Worm (Caenorhabditis elegans): ENCODE measurements around the gene ZC53.22.

ce11 chrX:1890817-1891216, 31.4 kb downstream of the ZC53.22 start:
- no peak for TF ChIP-seq ama-1 (optimal IDR thresholded peaks at IDR 0.05)
- no peak for TF ChIP-seq F13C5.2 (tag; optimal IDR thresholded peaks at IDR 0.05)
- TF ChIP-seq hmg-4 (GFP tag; optimal IDR thresholded peaks at IDR 0.05) = no peak
- no peak for TF ChIP-seq ceh-36 (tag; optimal IDR thresholded peaks at IDR 0.05)
- TF ChIP-seq tbx-37 (GFP tag; conservative IDR thresholded peaks at IDR 0.05) = no peak
- no peak for TF ChIP-seq ets-7 (tag; optimal IDR thresholded peaks at IDR 0.05)
- no peak for TF ChIP-seq sea-1 (GFP tag; conservative IDR thresholded peaks at IDR 0.05)
- TF ChIP-seq scrt-1 (GFP tag; IDR thresholded peaks at IDR 0.05) = no peak
- no peak for TF ChIP-seq ceh-13 (GFP tag; optimal IDR thresholded peaks at IDR 0.05)
- no peak for TF ChIP-seq tra-4 (tag; optimal IDR thresholded peaks at IDR 0.05)
- TF ChIP-seq pes-1 (GFP tag; IDR thresholded peaks at IDR 0.05) = no peak
- TF ChIP-seq flt-1 (GFP tag; IDR thresholded peaks at IDR 0.05) = no peak
- no peak for TF ChIP-seq B0310.2 (tag; optimal IDR thresholded peaks at IDR 0.05)
- no peak for TF ChIP-seq hmbx-1 (tag; optimal IDR thresholded peaks at IDR 0.05)
